Worm (Caenorhabditis elegans) whole organism, midembryonic: ENCODE data around the gene W02D7.12.

ENCODE experiments used
- T22C8.4 ChIP-seq: fragments of 200-800 bp; sonication (Bioruptor generic); IDR thresholded peaks from 2 replicates; pipeline ENCODE4 v1.3.6; 2022; ENCODE audit warnings: missing genetic modification characterization, missing compliant biosample characterization
- cog-1 ChIP-seq: sonication (generic microtip); optimal IDR thresholded peaks from 2 replicates; lab custom pipeline; 2016; ENCODE audit warnings: missing genetic modification characterization, missing compliant biosample characterization
- flt-1 ChIP-seq: fragments of 200-800 bp; sonication (Bioruptor generic); IDR thresholded peaks from 2 replicates; pipeline ENCODE4 v1.3.6; 2022; ENCODE audit warnings: missing genetic modification characterization, missing compliant biosample characterization
- klf-2 ChIP-seq: fragments of 200-800 bp; sonication (Bioruptor generic); conservative IDR thresholded peaks from 2 replicates; pipeline ENCODE4 v1.3.6; 2022; ENCODE audit warnings: missing genetic modification reagents, missing genetic modification characterization, missing compliant biosample characterization
- med-1 ChIP-seq: sonication (generic microtip); optimal IDR thresholded peaks from 2 replicates; lab custom pipeline; 2017; ENCODE audit warnings: missing genetic modification characterization, mild to moderate bottlenecking, missing compliant biosample characterization, antibody characterized with exemption, missing genetic modification reagents; ENCODE audit not compliant: insufficient read depth
- ref-1 ChIP-seq: fragments of 200-800 bp; sonication (Bioruptor generic); conservative IDR thresholded peaks from 2 replicates; pipeline ENCODE4 v1.3.6; 2022; ENCODE audit warnings: missing genetic modification reagents, missing genetic modification characterization, missing compliant biosample characterization
- tab-1 ChIP-seq: fragments of 200-800 bp; sonication (Bioruptor generic); IDR thresholded peaks from 2 replicates; pipeline ENCODE4 v1.3.6; 2022; ENCODE audit warnings: missing genetic modification characterization, missing compliant biosample characterization
- ztf-23 ChIP-seq: fragments of 200-800 bp; sonication (Bioruptor generic); IDR thresholded peaks from 2 replicates; pipeline ENCODE4 v1.3.6; 2022; ENCODE audit warnings: missing genetic modification reagents, missing genetic modification characterization, missing compliant biosample characterization
- ztf-29 ChIP-seq: fragments of 200-800 bp; sonication (Bioruptor generic); IDR thresholded peaks from 2 replicates; pipeline ENCODE4 v1.3.6; 2022; ENCODE audit warnings: missing genetic modification reagents, missing genetic modification characterization, missing compliant biosample characterization

W02D7.12 gene

DNA sequence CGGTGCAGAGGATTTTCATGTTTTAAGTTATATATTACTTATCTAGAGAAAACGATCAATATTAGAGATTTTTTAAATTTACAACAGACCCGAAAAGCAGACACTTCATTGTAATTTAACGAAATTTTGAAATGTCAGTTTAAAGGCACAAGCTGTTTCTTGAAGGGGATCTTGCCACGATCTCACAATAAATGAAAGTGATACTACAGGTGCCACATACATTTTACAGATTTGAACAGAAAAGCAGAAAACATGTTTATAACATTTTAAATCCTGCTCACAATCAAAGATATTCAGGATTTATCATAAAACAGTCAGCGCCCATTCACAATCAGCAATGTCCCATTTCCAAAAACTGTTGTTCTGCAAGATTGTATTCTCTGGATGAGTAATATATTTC is 38.6 kb downstream of the W02D7.12 start:
- no peak for TF ChIP-seq med-1 (GFP tag; lab: Kevin White, UChicago)

DNA sequence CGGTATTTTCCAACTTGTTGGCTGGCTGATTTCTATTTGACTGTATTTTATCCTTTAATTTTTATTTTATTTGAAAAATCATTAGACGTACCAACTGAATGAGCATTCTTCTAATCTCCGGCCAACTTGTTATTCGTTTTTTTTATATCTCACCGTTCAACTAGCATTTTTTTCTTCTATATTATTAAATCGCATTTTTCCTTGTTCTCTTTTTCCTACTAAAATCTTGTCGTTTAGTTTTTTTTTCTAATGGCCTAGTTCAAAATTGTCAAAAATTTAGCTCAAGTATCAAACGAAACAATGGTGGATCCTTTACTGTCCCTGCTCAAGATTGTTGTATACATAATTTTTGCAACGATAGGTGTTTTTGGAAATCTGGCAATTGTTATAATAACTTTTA is 40.1 kb downstream of the W02D7.12 start, which contains the start of gene srsx-22:
Gene srsx-22, plus strand, starts transcription at position 301 of the 400 bp plus-strand sequence.
- TF ChIP-seq tab-1 (GFP tag; lab: Robert Waterston, UW) (no peak), ref-1 (GFP tag; lab: Robert Waterston, UW) (no peak), ztf-29 (GFP tag; lab: Robert Waterston, UW) (no peak), cog-1 (no peak), med-1 (GFP tag; lab: Kevin White, UChicago) (no peak), klf-2 (GFP tag; lab: Robert Waterston, UW) (no peak), flt-1 (no peak), ztf-23 (GFP tag; lab: Robert Waterston, UW) (no peak), T22C8.4 (GFP tag; lab: Robert Waterston, UW) (no peak)

DNA sequence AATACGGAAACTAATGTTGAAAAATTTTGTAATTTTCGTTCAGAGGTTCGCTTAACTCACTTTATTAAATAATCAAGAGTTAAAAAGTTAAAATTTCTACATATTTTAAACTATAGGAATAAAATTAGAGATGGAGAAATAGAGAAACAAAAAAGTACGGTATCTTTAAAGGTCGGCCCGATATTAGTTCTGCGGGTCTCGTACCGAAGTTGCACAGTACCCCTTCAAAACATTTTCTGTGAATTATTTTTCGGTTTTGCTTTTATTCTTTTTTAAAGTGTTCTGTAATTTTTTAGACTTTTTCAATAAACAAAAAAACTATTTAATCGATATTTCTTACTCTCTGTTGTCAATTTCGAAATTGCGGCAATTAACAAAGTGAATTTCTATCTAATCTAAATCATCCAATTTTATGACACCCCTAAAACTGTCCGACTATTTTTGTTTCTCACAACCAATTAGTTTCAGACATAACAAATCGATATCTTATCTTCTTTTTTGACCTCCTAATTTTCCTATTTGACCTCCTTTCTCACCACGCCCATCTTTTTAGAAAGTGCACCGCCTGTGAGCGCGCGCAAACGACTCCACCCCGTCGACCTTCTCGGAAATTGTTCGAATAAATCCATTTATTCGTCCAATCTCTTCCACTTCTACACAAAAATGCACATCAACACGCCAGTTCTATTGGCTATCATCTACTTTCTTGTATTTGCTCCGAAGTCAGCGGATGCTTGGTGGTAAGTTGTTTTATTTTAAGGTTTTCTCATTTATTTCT is 44.3 kb downstream of the W02D7.12 start, which contains the start of gene mom-2:
Gene mom-2, plus strand, starts transcription at position 554 of the 778 bp plus-strand sequence.
- TF ChIP-seq klf-2 (GFP tag; lab: Robert Waterston, UW) (no peak), cog-1 (no peak), med-1 (GFP tag; lab: Kevin White, UChicago) (no peak), ztf-23 (GFP tag; lab: Robert Waterston, UW) (no peak), T22C8.4 (GFP tag; lab: Robert Waterston, UW) (no peak), ref-1 (GFP tag; lab: Robert Waterston, UW) (no peak), ztf-29 (GFP tag; lab: Robert Waterston, UW) (no peak), tab-1 (GFP tag; lab: Robert Waterston, UW) (no peak), flt-1 (no peak)

DNA sequence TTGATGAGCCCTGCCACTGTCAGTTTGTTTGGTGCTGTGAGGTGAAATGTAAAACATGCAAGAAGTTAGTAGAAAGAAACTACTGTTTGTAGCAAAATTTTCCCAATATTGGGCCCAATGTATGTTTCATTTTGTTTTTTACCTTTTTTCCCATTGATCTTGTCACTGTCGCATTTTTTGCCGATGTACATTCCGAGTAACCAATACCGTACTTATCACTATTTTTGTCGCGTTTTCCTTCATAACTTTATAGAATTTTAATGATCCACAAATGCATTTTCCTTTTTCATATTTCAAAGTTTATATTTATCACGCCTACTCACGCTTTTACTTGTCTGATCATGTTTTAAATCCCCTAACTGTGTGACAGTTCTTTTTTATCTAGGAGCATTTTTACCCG is 46.4 kb downstream of the W02D7.12 start:
- no peak for TF ChIP-seq T22C8.4 (GFP tag; lab: Robert Waterston, UW)
- no peak for TF ChIP-seq tab-1 (GFP tag; lab: Robert Waterston, UW)
- TF ChIP-seq ztf-23 (GFP tag; lab: Robert Waterston, UW): no peak
- TF ChIP-seq klf-2 (GFP tag; lab: Robert Waterston, UW): no peak
- TF ChIP-seq ztf-29 (GFP tag; lab: Robert Waterston, UW): no peak
- TF ChIP-seq med-1 (GFP tag; lab: Kevin White, UChicago): no peak
- no peak for TF ChIP-seq flt-1
- no peak for TF ChIP-seq cog-1
- no peak for TF ChIP-seq ref-1 (GFP tag; lab: Robert Waterston, UW)

DNA sequence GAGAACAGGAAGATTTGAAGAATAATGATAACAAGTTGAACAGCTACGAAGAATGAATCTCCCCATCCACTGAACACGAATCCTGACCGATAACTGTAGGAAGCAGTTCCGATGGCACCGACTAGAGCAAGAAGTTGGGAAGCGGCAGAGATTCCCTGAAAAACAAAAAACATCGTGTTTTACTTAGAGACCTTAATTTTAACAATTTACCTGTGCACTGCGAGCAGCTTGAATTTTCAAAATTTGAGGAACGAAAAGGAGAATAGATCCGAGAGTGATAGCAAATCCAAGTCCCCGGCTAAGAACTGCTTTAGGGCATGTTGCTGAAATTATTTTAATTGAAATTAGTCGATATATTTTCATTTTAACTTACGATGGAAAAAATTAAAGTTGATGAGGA is 47.4 kb downstream of the W02D7.12 start:
- no peak for TF ChIP-seq med-1 (GFP tag; lab: Kevin White, UChicago)
- TF ChIP-seq tab-1 (GFP tag; lab: Robert Waterston, UW): no peak
- no peak for TF ChIP-seq ztf-23 (GFP tag; lab: Robert Waterston, UW)
- no peak for TF ChIP-seq ref-1 (GFP tag; lab: Robert Waterston, UW)
- TF ChIP-seq T22C8.4 (GFP tag; lab: Robert Waterston, UW): no peak
- no peak for TF ChIP-seq flt-1
- TF ChIP-seq klf-2 (GFP tag; lab: Robert Waterston, UW): no peak
- no peak for TF ChIP-seq cog-1
- no peak for TF ChIP-seq ztf-29 (GFP tag; lab: Robert Waterston, UW)

DNA sequence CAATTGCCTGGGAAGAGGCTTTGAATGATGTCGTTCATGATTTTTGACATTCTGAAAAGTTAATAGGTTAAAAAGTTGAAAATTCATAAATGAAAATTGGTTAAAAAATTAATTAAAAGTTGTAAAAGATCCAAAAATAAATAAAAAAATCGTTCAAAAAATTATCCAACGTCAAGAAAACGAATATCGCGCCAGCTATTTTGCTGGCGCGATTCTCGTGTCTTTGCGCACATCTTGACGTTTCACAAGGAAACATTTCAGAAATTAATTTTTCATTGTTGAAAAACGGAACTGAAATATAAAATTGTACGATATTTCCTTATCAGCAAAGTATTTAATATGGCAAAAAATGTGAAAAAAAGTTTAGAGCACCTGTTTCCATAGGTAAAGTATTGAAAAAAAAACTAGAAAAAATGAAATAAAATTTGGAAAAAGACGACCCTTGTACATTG is 47.8 kb downstream of the W02D7.12 start, which contains the start of gene mpdu-1:
Gene mpdu-1, minus strand, starts transcription at position 51 of the 452 bp plus-strand sequence.
- TF ChIP-seq ztf-29 (GFP tag; lab: Robert Waterston, UW) (no peak), flt-1 (0 out of 2 replicates have a peak, but pooled peaks have one; percentile 39)

DNA sequence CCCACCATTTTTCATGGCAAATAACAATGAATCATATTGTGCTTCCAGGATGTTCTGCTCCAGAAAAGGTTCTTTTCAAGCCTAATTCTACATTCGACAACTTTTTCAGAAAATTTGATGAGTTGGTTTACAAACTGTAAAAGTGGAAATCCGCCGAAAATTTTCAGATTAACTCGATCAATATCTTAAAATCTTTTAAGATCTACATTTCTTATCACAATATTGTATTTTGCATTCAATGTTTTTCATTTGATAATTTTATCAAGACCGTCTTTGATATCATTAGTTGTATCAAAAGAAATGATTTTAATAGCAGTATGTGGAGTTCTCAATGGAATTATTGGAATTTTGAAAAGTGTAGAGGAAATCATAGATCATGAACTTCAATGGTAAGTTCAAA is 48.5 kb downstream of the W02D7.12 start, which contains the start of gene F38E1.6:
Gene F38E1.6, plus strand, starts transcription at position 301 of the 400 bp plus-strand sequence.
- TF ChIP-seq flt-1 (no peak), klf-2 (GFP tag; lab: Robert Waterston, UW) (no peak), med-1 (GFP tag; lab: Kevin White, UChicago) (no peak), cog-1 (no peak), ztf-29 (GFP tag; lab: Robert Waterston, UW) (no peak), ztf-23 (GFP tag; lab: Robert Waterston, UW) (no peak), T22C8.4 (GFP tag; lab: Robert Waterston, UW) (no peak), ref-1 (GFP tag; lab: Robert Waterston, UW) (no peak), tab-1 (GFP tag; lab: Robert Waterston, UW) (no peak)
